Fruit fly (Drosophila melanogaster): ENCODE results near the gene Glut3.

- TF ChIP-seq lola (GFP tag; optimal IDR thresholded peaks at IDR 0.05), result no peak
- no peak for TF ChIP-seq OdsH (GFP tag; optimal IDR thresholded peaks at IDR 0.05)
These were observed 38.0 kb upstream of the Glut3 start for dm6 chr3R:16750029-16750619.
